Fruit fly (Drosophila melanogaster) whole organism, adult: ENCODE data around the gene brk.

Source experiments
- CG11617 ChIP-seq: fragments of 200-800 bp; sonication (Bioruptor generic); optimal IDR thresholded peaks from 2 replicates; lab custom pipeline; 2017; ENCODE audit warnings: mild to moderate bottlenecking, missing biosample characterization, missing genetic modification reagents, missing genetic modification characterization
- CG5204 ChIP-seq: fragments of 200-800 bp; sonication (Bioruptor generic); optimal IDR thresholded peaks from 2 replicates; lab custom pipeline; 2016; ENCODE audit warnings: missing biosample characterization, missing genetic modification characterization
- CG7045 ChIP-seq: fragments of 200-800 bp; sonication (Bioruptor generic); optimal IDR thresholded peaks from 2 replicates; lab custom pipeline; 2017; ENCODE audit warnings: missing biosample characterization, mild to moderate bottlenecking, missing genetic modification characterization
- Crg-1 ChIP-seq: fragments of 200-800 bp; sonication (Bioruptor generic); optimal IDR thresholded peaks from 2 replicates; lab custom pipeline; 2016; ENCODE audit warnings: missing biosample characterization, missing genetic modification characterization

DNA sequence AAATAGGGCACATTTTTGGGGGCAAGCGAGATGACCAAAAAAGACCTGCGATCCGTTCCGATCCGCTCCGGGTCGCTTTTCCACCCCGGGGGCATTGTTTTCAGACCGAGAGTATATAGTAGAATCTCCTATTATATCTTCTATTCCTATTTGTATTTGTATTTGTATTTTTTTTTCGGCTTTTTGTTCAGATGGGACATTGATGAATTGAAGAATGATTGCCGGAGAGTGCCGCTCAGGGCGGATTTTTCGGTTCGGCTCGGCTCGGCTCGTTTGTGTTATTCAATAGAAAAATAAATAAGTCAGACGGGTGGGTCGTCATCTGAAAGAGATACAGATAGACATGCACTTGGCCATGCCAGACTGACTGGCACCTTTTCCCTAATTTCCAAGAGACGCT, 14.1 kb downstream of the brk start:
- TF ChIP-seq Crg-1 (GFP tag; lab: Kevin White, UChicago) (no peak), CG7045 (GFP tag; lab: Kevin White, UChicago) (no peak), CG5204 (no peak), CG11617 (GFP tag; lab: Kevin White, UChicago) (no peak)
